Fruit fly (Drosophila melanogaster) ovary, adult (tissue): ENCODE results near the gene nwk.

Experiments
- CG17801 ChIP-seq: fragments of 200-800 bp; optimal IDR thresholded peaks from 2 replicates; lab custom pipeline; 2019; ENCODE audit warnings: missing biosample characterization, mild to moderate bottlenecking, missing genetic modification characterization, moderate library complexity; ENCODE audit not compliant: partially characterized antibody

Gene nwk

dm6 chr3L:9136976-9137954, at the start of gene nwk, which contains the start of gene Use1:
Gene nwk (plus strand): TSS chr3L:9137860.
Gene Use1 (minus strand): TSS chr3L:9137181.
- TF ChIP-seq CG17801 (GFP tag; lab: Kevin White, UChicago) = no peak

DNA sequence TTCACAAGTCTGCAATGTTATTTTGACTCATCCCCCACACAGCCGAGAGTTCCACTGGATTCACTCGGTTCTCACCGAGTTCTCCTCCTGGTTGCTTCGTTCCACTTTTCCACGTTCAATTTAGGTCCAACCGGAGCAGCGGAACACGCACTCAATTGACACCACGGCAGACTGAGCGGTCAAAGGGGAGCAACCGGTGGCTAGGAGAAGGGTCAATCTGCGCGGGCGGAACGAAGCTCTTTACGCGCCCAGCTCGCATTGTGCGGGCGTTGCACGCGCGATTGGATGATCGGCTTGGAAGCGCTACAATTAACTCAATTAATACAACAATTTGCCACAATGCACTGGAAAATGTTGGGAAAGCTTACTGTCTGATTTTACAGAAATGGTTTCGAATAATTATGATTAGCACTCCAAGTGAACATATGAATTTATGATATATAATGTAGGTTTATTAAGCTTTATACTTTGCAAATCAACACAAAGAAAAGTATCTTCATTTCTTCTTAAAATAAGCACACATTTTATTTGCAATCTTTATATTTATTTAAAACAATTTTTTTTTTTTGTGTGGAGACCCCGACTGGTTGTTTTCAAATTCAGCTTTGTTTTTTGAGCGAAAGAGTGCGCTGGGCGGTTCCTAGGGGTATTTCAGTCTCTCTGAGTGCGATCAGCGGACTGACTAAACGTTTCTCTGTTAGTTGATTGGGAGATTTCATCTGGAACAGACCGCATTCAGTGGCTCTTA, 45.1 kb upstream of the nwk start, which contains the start of gene CG32032:
CG32032 (plus strand) TSS at position 698 of the 748 bp plus-strand sequence.
- TF ChIP-seq CG17801 (GFP tag; lab: Kevin White, UChicago) = no peak

- TF ChIP-seq CG17801 (GFP tag; lab: Kevin White, UChicago) = no peak
Observed at dm6 chr3L:9094980-9095425, 42.7 kb upstream of the nwk start.

- peak; percentile 39 for TF ChIP-seq CG17801 (GFP tag; lab: Kevin White, UChicago)
Observed at dm6 chr3L:9095704-9096103, 42.0 kb upstream of the nwk start.

DNA sequence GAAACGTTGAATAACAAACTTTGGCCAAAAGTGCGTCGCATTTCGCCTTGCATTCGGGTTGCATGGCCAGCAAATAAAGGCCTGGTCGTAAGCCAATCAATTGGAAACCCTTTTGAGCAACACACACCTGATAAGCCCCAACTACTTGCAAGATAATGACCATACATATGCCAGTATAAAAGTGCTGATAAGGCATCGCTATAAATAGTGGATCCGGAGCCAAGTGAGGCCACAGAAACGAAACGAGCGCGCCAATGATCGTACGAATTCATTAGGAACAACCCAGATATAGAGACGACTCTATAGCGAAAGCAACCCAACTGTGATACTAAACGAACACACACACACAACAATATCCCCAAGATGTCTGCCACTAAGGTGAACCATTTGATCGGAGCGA, 41.0 kb upstream of the nwk start, which contains the start of gene CG13315:
CG13315 (plus strand) TSS at position 230 of the 400 bp plus-strand sequence.
- TF ChIP-seq CG17801 (GFP tag; lab: Kevin White, UChicago) = no peak

dm6 chr3L:9113582-9114282, 23.9 kb upstream of the nwk start:
- TF ChIP-seq CG17801 (GFP tag; lab: Kevin White, UChicago) = no peak

DNA sequence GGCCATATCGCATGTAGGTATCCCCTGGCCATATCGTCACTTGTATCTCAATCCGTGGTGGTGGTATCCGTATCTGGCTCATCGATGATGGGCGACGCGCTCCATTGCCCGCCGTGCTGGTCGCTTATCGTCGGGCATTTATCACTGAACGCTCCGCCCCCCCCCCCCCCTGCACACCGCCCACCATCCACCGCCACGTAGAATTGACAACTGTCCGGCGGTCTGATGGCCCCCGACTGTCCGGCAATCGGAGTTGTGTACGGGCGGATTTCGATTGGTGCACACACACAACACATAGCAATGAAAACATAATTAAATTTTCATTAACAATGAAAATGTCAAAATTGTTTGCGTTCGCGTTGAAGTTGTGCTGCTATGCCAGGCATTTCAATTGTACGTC, 23.3 kb upstream of the nwk start:
- no peak for TF ChIP-seq CG17801 (GFP tag; lab: Kevin White, UChicago)

DNA sequence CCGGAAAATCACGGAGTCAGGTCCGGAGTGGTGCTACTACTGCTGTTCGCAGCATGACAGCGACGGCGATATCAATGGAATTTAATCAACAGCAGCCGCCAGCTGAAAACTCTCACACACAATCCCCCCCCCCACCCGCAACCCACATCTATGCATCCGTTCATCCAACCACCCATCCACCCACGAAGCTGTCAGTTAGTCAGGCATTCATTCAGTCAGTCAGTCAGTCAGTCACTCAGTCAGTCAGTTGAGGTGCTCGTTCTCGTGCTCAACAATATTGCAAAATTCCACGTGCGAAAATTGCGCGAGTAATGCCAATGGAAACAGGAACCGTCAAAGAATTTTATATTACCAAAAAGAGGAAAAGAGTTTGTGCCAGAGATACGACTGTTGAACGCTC, 22.0 kb upstream of the nwk start:
- TF ChIP-seq CG17801 (GFP tag; lab: Kevin White, UChicago) = no peak

DNA sequence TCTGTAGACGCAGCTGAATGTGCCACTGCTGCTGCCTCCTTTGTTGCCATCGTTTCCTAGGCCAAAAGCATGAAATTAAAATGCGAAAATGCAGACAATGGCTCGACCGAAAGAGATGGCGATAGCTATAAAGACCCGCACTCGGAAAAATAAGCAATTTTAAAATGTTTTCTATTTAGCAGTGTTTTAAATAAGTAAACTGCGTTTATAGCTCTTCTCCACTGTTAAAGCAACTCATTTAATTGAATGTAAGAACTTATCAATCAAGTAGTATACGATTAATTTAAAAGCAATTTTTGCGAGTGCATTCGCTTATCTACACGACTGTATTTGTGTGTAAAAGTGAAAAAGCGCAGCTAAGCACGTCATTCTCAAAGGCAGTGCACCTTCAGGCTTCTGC, 18.1 kb upstream of the nwk start:
- no peak for TF ChIP-seq CG17801 (GFP tag; lab: Kevin White, UChicago)

DNA sequence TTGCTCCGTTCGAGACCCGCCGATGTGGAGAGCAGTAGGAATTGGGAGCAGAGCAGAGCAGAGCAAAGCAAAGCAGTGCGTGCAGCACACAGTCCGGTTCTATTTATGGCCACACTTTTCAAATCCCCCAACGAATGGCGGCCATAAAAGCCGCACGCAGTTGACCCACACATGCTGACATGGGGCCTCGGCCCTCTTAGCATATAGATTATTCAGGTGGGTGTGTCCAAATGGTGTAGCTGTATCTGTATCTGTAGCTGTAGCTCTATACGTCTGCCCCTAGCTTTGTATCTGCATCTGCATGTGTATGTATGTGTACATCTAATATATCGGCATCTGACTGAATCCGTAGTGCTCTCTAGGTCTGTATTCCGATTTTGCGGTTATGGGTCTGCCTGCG, 16.4 kb upstream of the nwk start:
- no peak for TF ChIP-seq CG17801 (GFP tag; lab: Kevin White, UChicago)

DNA sequence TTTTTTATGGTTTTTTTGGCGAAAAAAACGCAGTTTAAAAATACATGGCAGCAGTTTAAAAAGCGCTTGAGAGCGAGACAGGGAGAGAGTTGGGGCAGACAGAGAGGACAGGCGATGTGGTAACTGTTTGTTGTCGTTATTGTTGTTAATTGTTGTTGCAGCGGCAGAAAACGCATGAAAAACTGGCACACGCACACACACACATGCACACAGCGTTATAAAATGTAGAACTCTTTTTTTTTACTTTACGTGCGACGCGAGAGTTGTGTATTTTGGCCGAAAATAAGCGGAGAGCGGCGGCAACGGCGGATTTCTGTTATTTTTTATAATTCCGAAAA, 12.8 kb upstream of the nwk start:
- no peak for TF ChIP-seq CG17801 (GFP tag; lab: Kevin White, UChicago)

- peak; percentile 41 for TF ChIP-seq CG17801 (GFP tag; lab: Kevin White, UChicago)
Observed at dm6 chr3L:9125261-9126020, 12.2 kb upstream of the nwk start.

- no peak for TF ChIP-seq CG17801 (GFP tag; lab: Kevin White, UChicago)
Observed at dm6 chr3L:9126021-9126811, 11.4 kb upstream of the nwk start.
